Fruit fly (Drosophila melanogaster): ENCODE measurements around the gene CG12541.

Gene CG12541

dm6 chrX:6993753-6994152, 72.1 kb downstream of the CG12541 start (continued):
- TF ChIP-seq Hsf (GFP tag; optimal IDR thresholded peaks at IDR 0.05) (peak; percentile 75), jumu (GFP tag; optimal IDR thresholded peaks at IDR 0.05) (peak; percentile 56), CHES-1-like (GFP tag; optimal IDR thresholded peaks at IDR 0.05) (peak; percentile 70), nerfin-1 (tag; optimal IDR thresholded peaks at IDR 0.05) (peak; percentile 22), CG3726 (GFP tag; IDR thresholded peaks at IDR 0.05) (no peak), Taf1 (GFP tag; IDR thresholded peaks at IDR 0.05) (peak; percentile 66; the same call in 1 of the 2 replicates), klu (GFP tag; IDR thresholded peaks at IDR 0.05) (peak; percentile 34; the same call in 1 of the 2 replicates), Atf6 (GFP tag; IDR thresholded peaks at IDR 0.05) (peak; percentile 86), crol (GFP tag; IDR thresholded peaks at IDR 0.05) (no peak), al (GFP tag; IDR thresholded peaks at IDR 0.05) (peak; percentile 52; the same call in 1 of the 2 replicates), HHEX (GFP tag; optimal IDR thresholded peaks at IDR 0.05) (peak; percentile 49), disco-r (GFP tag; optimal IDR thresholded peaks at IDR 0.05) (no peak), grau (tag; optimal IDR thresholded peaks at IDR 0.05) (peak; percentile 49), Hand (GFP tag; optimal IDR thresholded peaks at IDR 0.05) (peak; percentile 23), cg (GFP tag; optimal IDR thresholded peaks at IDR 0.05) (no peak), bab2 (GFP tag; optimal IDR thresholded peaks at IDR 0.05) (peak; percentile 47), slp2 (GFP tag; optimal IDR thresholded peaks at IDR 0.05) (peak; percentile 53), Dip2 (GFP tag; IDR thresholded peaks at IDR 0.05) (no peak), CG7271 (tag; optimal IDR thresholded peaks at IDR 0.05) (no peak), CG10543 (GFP tag; optimal IDR thresholded peaks at IDR 0.05) (peak; percentile 67), pan (optimal IDR thresholded peaks at IDR 0.05) (no peak), pan (GFP tag; optimal IDR thresholded peaks at IDR 0.05 in 1 of 2, IDR thresholded peaks at IDR 0.05 in 1 of 2) (peak in 1 of 2 experiments; percentile 85), cas (GFP tag; IDR thresholded peaks at IDR 0.05) (peak; percentile 67), CG12236 (GFP tag; optimal IDR thresholded peaks at IDR 0.05) (peak; percentile 26), exex (tag; optimal IDR thresholded peaks at IDR 0.05) (peak; percentile 6), hbn (GFP tag; IDR thresholded peaks at IDR 0.05; ENCODE audit: partially characterized antibody) (no peak), CG17359 (tag; optimal IDR thresholded peaks at IDR 0.05) (peak; percentile 78), Sox102F (GFP tag; optimal IDR thresholded peaks at IDR 0.05) (peak; percentile 76), CG3407 (GFP tag; optimal IDR thresholded peaks at IDR 0.05) (peak; percentile 52), aop (GFP tag; IDR thresholded peaks at IDR 0.05) (no peak), CG8359 (GFP tag; optimal IDR thresholded peaks at IDR 0.05; ENCODE audit: borderline replicate concordance) (no peak), nom (GFP tag; optimal IDR thresholded peaks at IDR 0.05) (no peak), Ets65A (GFP tag) (peak; percentile 96), CG14014 (GFP tag; IDR thresholded peaks at IDR 0.05) (peak; percentile 81), CG12659 (GFP tag; optimal IDR thresholded peaks at IDR 0.05) (peak; percentile 67), D19B (GFP tag; optimal IDR thresholded peaks at IDR 0.05) (peak; percentile 55), Elba2 (GFP tag; optimal IDR thresholded peaks at IDR 0.05) (no peak), lbe (GFP tag; optimal IDR thresholded peaks at IDR 0.05) (peak; percentile 76), Dek (tag; optimal IDR thresholded peaks at IDR 0.05) (peak; percentile 62), ap (GFP tag; IDR thresholded peaks at IDR 0.05) (peak; percentile 71), CG15011 (GFP tag; optimal IDR thresholded peaks at IDR 0.05) (peak; percentile 49), onecut (GFP tag; IDR thresholded peaks at IDR 0.05) (peak; percentile 21; the same call in 1 of the 2 replicates), CG13123 (GFP tag; optimal IDR thresholded peaks at IDR 0.05) (no peak), Hr78 (GFP tag; optimal IDR thresholded peaks at IDR 0.05) (no peak), sqz (GFP tag; optimal IDR thresholded peaks at IDR 0.05) (peak; percentile 4), Xbp1 (GFP tag; optimal IDR thresholded peaks at IDR 0.05) (peak; percentile 74), CG5953 (GFP tag; IDR thresholded peaks at IDR 0.05) (peak; percentile 74), hkb (optimal IDR thresholded peaks at IDR 0.05) (no peak), hkb (GFP tag; IDR thresholded peaks at IDR 0.05) (peak; percentile 88), eve (GFP tag; optimal IDR thresholded peaks at IDR 0.05) (peak in 1 of 2 experiments; percentile 64), Hr39 (optimal IDR thresholded peaks at IDR 0.05) (no peak), kay (GFP tag; optimal IDR thresholded peaks at IDR 0.05) (no peak)

Measured in whole organism, embryonic.